Worm (Caenorhabditis elegans) whole organism, L3 larva: ENCODE measurements around the gene ugt-7.

Experiments used
- aly-2 ChIP-seq: fragments of 150-350 bp; optimal IDR thresholded peaks from 2 replicates; lab custom pipeline; 2014; ENCODE audit warnings: missing biosample characterization, missing genetic modification characterization
- ama-1 ChIP-seq: fragments of 150-350 bp; optimal IDR thresholded peaks from 2 replicates; lab custom pipeline; 2018
- elt-1 ChIP-seq: fragments of 150-350 bp; optimal IDR thresholded peaks from 2 replicates; lab custom pipeline; 2014; ENCODE audit warnings: missing biosample characterization, missing genetic modification characterization
- elt-2 ChIP-seq: sonication (generic microtip); optimal IDR thresholded peaks from 2 replicates; lab custom pipeline; 2016; ENCODE audit warnings: missing genetic modification reagents, mild to moderate bottlenecking, missing genetic modification characterization, missing compliant biosample characterization
- mdl-1 ChIP-seq: fragments of 150-350 bp; optimal IDR thresholded peaks from 2 replicates; lab custom pipeline; 2014; ENCODE audit warnings: missing biosample characterization, missing genetic modification characterization
- nhr-237 ChIP-seq: fragments of 150-350 bp; optimal IDR thresholded peaks from 2 replicates; lab custom pipeline; 2014; ENCODE audit warnings: missing biosample characterization, missing genetic modification characterization
- pqm-1 ChIP-seq: fragments of 150-350 bp; optimal IDR thresholded peaks from 2 replicates; lab custom pipeline; 2017; ENCODE audit warnings: missing biosample characterization, missing genetic modification characterization, inconsistent platforms
- tbx-2 ChIP-seq: sonication (generic microtip); optimal IDR thresholded peaks from 2 replicates; lab custom pipeline; 2016; ENCODE audit warnings: mild to moderate bottlenecking, missing genetic modification characterization, missing compliant biosample characterization
- unc-62 ChIP-seq: fragments of 150-350 bp; sonication (generic microtip); optimal IDR thresholded peaks from 4 replicates; lab custom pipeline; 2014; ENCODE audit warnings: missing biosample characterization, missing genetic modification reagents, missing genetic modification characterization

ce11 chrV:5012193-5012853 lies 12.0 kb upstream of the ugt-7 start, which contains the start of gene srr-6:
- peak; percentile 97 for TF ChIP-seq pqm-1 (tag; lab: Kevin White, UChicago)
- no peak for TF ChIP-seq ama-1
- TF ChIP-seq elt-1 (tag; lab: Kevin White, UChicago) = no peak
- no peak for TF ChIP-seq unc-62
- TF ChIP-seq nhr-237 (tag; lab: Kevin White, UChicago) = no peak
- TF ChIP-seq mdl-1 (tag; lab: Kevin White, UChicago) = no peak
- TF ChIP-seq aly-2 (tag; lab: Kevin White, UChicago) = no peak
- TF ChIP-seq tbx-2 (tag; lab: Kevin White, UChicago) = no peak
- peak; percentile 80 for TF ChIP-seq elt-2 (tag; lab: Kevin White, UChicago)
